Fruit fly (Drosophila melanogaster) whole organism, pupa: Measurements from ENCODE around the gene B9d2.

Source experiments
- CG10348 ChIP-seq: fragments of 200-800 bp; sonication (Bioruptor generic); IDR thresholded peaks from 2 replicates; pipeline ENCODE4 v1.3.6; 2022; ENCODE audit warnings: missing biosample characterization, missing genetic modification characterization
- CG12605 ChIP-seq: fragments of 200-800 bp; sonication (Bioruptor generic); IDR thresholded peaks from 2 replicates; pipeline ENCODE4 v1.3.6; 2022; ENCODE audit warnings: missing biosample characterization, missing genetic modification characterization
- CG13204 ChIP-seq: fragments of 200-800 bp; sonication (Bioruptor generic); optimal IDR thresholded peaks from 2 replicates; lab custom pipeline; 2018; ENCODE audit warnings: missing biosample characterization, mild to moderate bottlenecking, missing genetic modification characterization, moderate library complexity
- CG14655 ChIP-seq: fragments of 200-800 bp; sonication (Bioruptor generic); optimal IDR thresholded peaks from 3 replicates; lab custom pipeline; 2017; ENCODE audit warnings: mild to moderate bottlenecking, missing biosample characterization, missing genetic modification reagents, missing genetic modification characterization
- CG15710 ChIP-seq: fragments of 200-800 bp; sonication (Bioruptor generic); optimal IDR thresholded peaks from 2 replicates; lab custom pipeline; 2018; ENCODE audit warnings: missing biosample characterization, mild to moderate bottlenecking, missing genetic modification characterization, moderate library complexity
- CG17806 ChIP-seq: fragments of 200-800 bp; sonication (Bioruptor generic); optimal IDR thresholded peaks from 2 replicates; lab custom pipeline; 2018; ENCODE audit warnings: missing biosample characterization, mild to moderate bottlenecking, missing genetic modification characterization, moderate library complexity
- CG34367 ChIP-seq: fragments of 200-800 bp; sonication (Bioruptor generic); optimal IDR thresholded peaks from 2 replicates; lab custom pipeline; 2018; ENCODE audit warnings: missing biosample characterization, mild to moderate bottlenecking, missing genetic modification characterization
- CG8159 ChIP-seq: fragments of 200-800 bp; sonication (Bioruptor generic); optimal IDR thresholded peaks from 3 replicates; lab custom pipeline; 2018; ENCODE audit warnings: missing biosample characterization, mild to moderate bottlenecking, missing genetic modification characterization, moderate library complexity
- EcR ChIP-seq: fragments of 200-800 bp; sonication (Bioruptor generic); optimal IDR thresholded peaks from 3 replicates; lab custom pipeline; 2019; ENCODE audit warnings: missing biosample characterization, missing genetic modification characterization, mild to moderate bottlenecking, moderate library complexity, missing genetic modification reagents
- Ets98B ChIP-seq: fragments of 200-800 bp; sonication (Bioruptor generic); IDR thresholded peaks from 2 replicates; pipeline ENCODE4 v1.3.6; 2022; ENCODE audit warnings: missing biosample characterization, missing genetic modification characterization
- Pif1A ChIP-seq: fragments of 200-800 bp; sonication (Bioruptor generic); optimal IDR thresholded peaks from 3 replicates; lab custom pipeline; 2016; ENCODE audit warnings: missing biosample characterization, missing genetic modification characterization
- Pif1B ChIP-seq: fragments of 200-800 bp; sonication (Bioruptor generic); optimal IDR thresholded peaks from 3 replicates; lab custom pipeline; 2016; ENCODE audit warnings: missing biosample characterization, missing genetic modification characterization

- TF ChIP-seq CG8159 (tag; lab: Kevin White, UChicago) (no peak), CG15710 (no peak), CG14655 (GFP tag; lab: Kevin White, UChicago) (no peak), CG34367 (no peak), Pif1B (GFP tag; lab: Kevin White, UChicago) (no peak), Ets98B (GFP tag; lab: Robert Waterston, UW) (no peak), CG12605 (GFP tag; lab: Robert Waterston, UW) (no peak), CG10348 (no peak), CG13204 (GFP tag; lab: Kevin White, UChicago) (no peak), Pif1A (GFP tag; lab: Kevin White, UChicago) (no peak), CG17806 (tag; lab: Kevin White, UChicago) (no peak), EcR (no peak)
Observed at dm6 chr2L:6084694-6085093, 45.8 kb downstream of the B9d2 start.
